Worm (Caenorhabditis elegans) whole organism, midembryonic: ENCODE results near the gene sra-28.

ENCODE experiments used
- T22C8.4 ChIP-seq: fragments of 200-800 bp; sonication (Bioruptor generic); IDR thresholded peaks from 2 replicates; pipeline ENCODE4 v1.3.6; 2022; ENCODE audit warnings: missing genetic modification characterization, missing compliant biosample characterization
- cog-1 ChIP-seq: sonication (generic microtip); optimal IDR thresholded peaks from 2 replicates; lab custom pipeline; 2016; ENCODE audit warnings: missing genetic modification characterization, missing compliant biosample characterization
- flt-1 ChIP-seq: fragments of 200-800 bp; sonication (Bioruptor generic); IDR thresholded peaks from 2 replicates; pipeline ENCODE4 v1.3.6; 2022; ENCODE audit warnings: missing genetic modification characterization, missing compliant biosample characterization
- klf-2 ChIP-seq: fragments of 200-800 bp; sonication (Bioruptor generic); conservative IDR thresholded peaks from 2 replicates; pipeline ENCODE4 v1.3.6; 2022; ENCODE audit warnings: missing genetic modification reagents, missing genetic modification characterization, missing compliant biosample characterization
- med-1 ChIP-seq: sonication (generic microtip); optimal IDR thresholded peaks from 2 replicates; lab custom pipeline; 2017; ENCODE audit warnings: missing genetic modification characterization, mild to moderate bottlenecking, missing compliant biosample characterization, antibody characterized with exemption, missing genetic modification reagents; ENCODE audit not compliant: insufficient read depth
- ref-1 ChIP-seq: fragments of 200-800 bp; sonication (Bioruptor generic); conservative IDR thresholded peaks from 2 replicates; pipeline ENCODE4 v1.3.6; 2022; ENCODE audit warnings: missing genetic modification reagents, missing genetic modification characterization, missing compliant biosample characterization
- tab-1 ChIP-seq: fragments of 200-800 bp; sonication (Bioruptor generic); IDR thresholded peaks from 2 replicates; pipeline ENCODE4 v1.3.6; 2022; ENCODE audit warnings: missing genetic modification characterization, missing compliant biosample characterization
- ztf-23 ChIP-seq: fragments of 200-800 bp; sonication (Bioruptor generic); IDR thresholded peaks from 2 replicates; pipeline ENCODE4 v1.3.6; 2022; ENCODE audit warnings: missing genetic modification reagents, missing genetic modification characterization, missing compliant biosample characterization
- ztf-29 ChIP-seq: fragments of 200-800 bp; sonication (Bioruptor generic); IDR thresholded peaks from 2 replicates; pipeline ENCODE4 v1.3.6; 2022; ENCODE audit warnings: missing genetic modification reagents, missing genetic modification characterization, missing compliant biosample characterization

sra-28 gene

ce11 chrII:6562203-6562867, 11.2 kb downstream of the sra-28 start:
- TF ChIP-seq klf-2 (GFP tag; lab: Robert Waterston, UW): no peak
- TF ChIP-seq ztf-23 (GFP tag; lab: Robert Waterston, UW): 0 out of 2 replicates have a peak, but pooled peaks have one; percentile 50
- no peak for TF ChIP-seq ztf-29 (GFP tag; lab: Robert Waterston, UW)

DNA sequence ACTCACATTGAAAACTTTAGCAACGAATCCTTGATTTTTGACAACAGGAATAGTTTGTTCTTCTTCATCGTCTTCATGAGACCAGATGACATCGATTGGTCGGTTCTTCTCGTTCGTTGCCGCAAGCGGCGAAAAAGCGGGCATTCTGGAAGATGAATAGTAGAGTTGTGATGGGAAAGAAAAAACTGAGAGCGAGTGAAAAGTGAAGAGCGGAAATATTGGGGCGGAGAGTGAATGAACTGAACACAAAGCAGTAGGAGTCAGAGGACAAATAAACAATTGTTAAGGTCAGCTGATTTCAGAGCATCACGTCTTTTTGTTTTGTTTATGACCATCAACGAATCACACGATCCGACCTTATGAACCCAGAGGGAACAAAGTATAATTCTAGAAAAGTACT, 12.3 kb downstream of the sra-28 start, which contains the start of gene F18C5.10:
Gene F18C5.10 (minus strand): TSS at position 145 of the 400 bp plus-strand sequence.
- TF ChIP-seq klf-2 (GFP tag; lab: Robert Waterston, UW) (no peak), tab-1 (GFP tag; lab: Robert Waterston, UW) (no peak), cog-1 (tag; lab: Kevin White, UChicago) (no peak), ztf-23 (GFP tag; lab: Robert Waterston, UW) (no peak), med-1 (GFP tag; lab: Kevin White, UChicago) (no peak), ref-1 (GFP tag; lab: Robert Waterston, UW) (no peak), T22C8.4 (GFP tag; lab: Robert Waterston, UW) (no peak), ztf-29 (GFP tag; lab: Robert Waterston, UW) (no peak), flt-1 (GFP tag; lab: Robert Waterston, UW) (no peak)

- no peak for TF ChIP-seq cog-1 (tag; lab: Kevin White, UChicago)
- no peak for TF ChIP-seq med-1 (GFP tag; lab: Kevin White, UChicago)
- TF ChIP-seq T22C8.4 (GFP tag; lab: Robert Waterston, UW): no peak
- no peak for TF ChIP-seq ref-1 (GFP tag; lab: Robert Waterston, UW)
Measured at ce11 chrII:6560291-6560690, 13.3 kb downstream of the sra-28 start.

DNA sequence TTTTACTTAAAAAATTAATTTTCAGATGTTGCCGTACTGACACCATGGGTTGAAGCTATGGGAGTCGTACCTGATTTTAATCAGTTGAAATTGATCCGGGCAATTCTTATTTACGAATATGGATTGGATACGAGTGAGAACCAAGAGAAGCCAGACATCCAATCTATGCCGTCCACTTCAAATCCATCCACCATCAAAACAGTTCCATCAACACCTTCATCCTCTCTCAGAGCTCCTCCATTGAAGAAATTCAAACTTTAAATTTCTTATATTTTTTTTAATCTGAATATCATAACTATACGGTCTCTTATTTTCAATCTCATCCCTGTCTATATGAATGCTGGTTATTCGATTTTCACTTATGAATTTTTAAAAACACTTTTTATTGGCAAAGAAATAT, 14.7 kb downstream of the sra-28 start:
- no peak for TF ChIP-seq T22C8.4 (GFP tag; lab: Robert Waterston, UW)

DNA sequence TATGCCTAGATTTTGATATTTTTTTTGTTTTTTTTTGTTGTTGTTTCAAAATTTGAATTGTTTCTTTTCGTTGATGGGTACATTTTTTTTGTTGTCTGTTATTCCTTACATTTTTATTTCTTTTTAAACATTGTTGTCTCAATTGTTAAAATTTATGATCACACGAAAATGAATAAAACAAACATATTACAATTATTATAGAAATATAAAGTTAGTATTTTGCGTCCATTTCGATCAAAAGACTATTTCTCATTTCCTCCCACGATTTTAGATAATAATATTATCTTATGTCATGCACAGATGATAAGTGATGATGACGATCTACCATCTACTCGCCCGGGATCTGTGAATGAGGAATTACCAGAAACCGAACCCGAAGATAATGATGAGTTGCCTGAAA, 18.9 kb downstream of the sra-28 start, which contains the start of gene wrn-1:
Gene wrn-1 (plus strand): TSS at position 301 of the 400 bp plus-strand sequence.
- TF ChIP-seq ztf-23 (GFP tag; lab: Robert Waterston, UW) (no peak), ref-1 (GFP tag; lab: Robert Waterston, UW) (no peak), tab-1 (GFP tag; lab: Robert Waterston, UW) (no peak), T22C8.4 (GFP tag; lab: Robert Waterston, UW) (no peak)

ce11 chrII:6544842-6545410, 28.7 kb downstream of the sra-28 start, which contains the start of gene lron-15:
lron-15 (minus strand) TSS chrII:6544892.
- TF ChIP-seq ztf-23 (GFP tag; lab: Robert Waterston, UW): no peak
- TF ChIP-seq cog-1 (tag; lab: Kevin White, UChicago): no peak

ce11 chrII:6535957-6536424, 37.6 kb downstream of the sra-28 start, which contains the start of gene utp-20:
utp-20 (plus strand) TSS chrII:6536374.
- TF ChIP-seq cog-1 (tag; lab: Kevin White, UChicago) (peak; percentile 14), med-1 (GFP tag; lab: Kevin White, UChicago) (no peak)

ce11 chrII:6531940-6532339, 41.6 kb downstream of the sra-28 start, which contains the start of gene abcx-1:
abcx-1 (plus strand) TSS chrII:6532163.
- TF ChIP-seq ref-1 (GFP tag; lab: Robert Waterston, UW) (no peak), ztf-29 (GFP tag; lab: Robert Waterston, UW) (no peak), flt-1 (GFP tag; lab: Robert Waterston, UW) (no peak), T22C8.4 (GFP tag; lab: Robert Waterston, UW) (no peak), tab-1 (GFP tag; lab: Robert Waterston, UW) (no peak), klf-2 (GFP tag; lab: Robert Waterston, UW) (no peak), cog-1 (tag; lab: Kevin White, UChicago) (no peak), med-1 (GFP tag; lab: Kevin White, UChicago) (no peak), ztf-23 (GFP tag; lab: Robert Waterston, UW) (no peak)

DNA sequence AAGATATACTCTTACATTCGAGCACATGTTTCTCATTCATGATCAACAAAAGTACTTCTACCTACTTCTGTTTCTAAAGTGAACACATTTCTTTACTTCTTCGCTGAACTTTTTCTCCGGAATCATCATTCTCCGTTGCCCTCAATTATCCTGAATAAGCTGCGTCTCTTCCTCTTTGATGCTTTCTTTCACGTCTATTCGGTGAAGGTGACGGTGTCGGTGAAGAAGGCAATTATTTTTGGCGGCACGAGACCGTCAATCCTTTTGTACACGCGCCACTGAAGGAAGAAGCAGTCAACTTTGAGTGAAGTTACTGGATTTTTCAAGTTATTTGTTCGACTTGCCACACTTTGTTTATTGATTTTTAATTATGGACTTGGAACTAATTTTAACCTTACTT, 42.0 kb downstream of the sra-28 start, which contains the start of gene abch-1:
Gene abch-1 (minus strand): TSS at position 101 of the 400 bp plus-strand sequence.
- TF ChIP-seq flt-1 (GFP tag; lab: Robert Waterston, UW): no peak
- TF ChIP-seq tab-1 (GFP tag; lab: Robert Waterston, UW): no peak
- no peak for TF ChIP-seq ztf-23 (GFP tag; lab: Robert Waterston, UW)
- no peak for TF ChIP-seq cog-1 (tag; lab: Kevin White, UChicago)
- no peak for TF ChIP-seq klf-2 (GFP tag; lab: Robert Waterston, UW)
- no peak for TF ChIP-seq ztf-29 (GFP tag; lab: Robert Waterston, UW)

- TF ChIP-seq ztf-23 (GFP tag; lab: Robert Waterston, UW) (no peak), med-1 (GFP tag; lab: Kevin White, UChicago) (no peak), cog-1 (tag; lab: Kevin White, UChicago) (no peak), ztf-29 (GFP tag; lab: Robert Waterston, UW) (no peak), T22C8.4 (GFP tag; lab: Robert Waterston, UW) (no peak), ref-1 (GFP tag; lab: Robert Waterston, UW) (no peak), klf-2 (GFP tag; lab: Robert Waterston, UW) (no peak), flt-1 (GFP tag; lab: Robert Waterston, UW) (no peak)
Measured at ce11 chrII:6528629-6529028, 44.9 kb downstream of the sra-28 start, which contains the start of gene C56E6.4. C56E6.4 (minus strand) TSS chrII:6528729.
